Fruit fly (Drosophila melanogaster) whole organism, embryonic: ENCODE measurements around the gene CG43998.

Source experiments
- CG10366 ChIP-seq: fragments of 200-800 bp; sonication (Bioruptor generic); IDR thresholded peaks from 2 replicates; pipeline ENCODE4 v1.3.6; 2022; ENCODE audit warnings: missing biosample characterization, missing genetic modification characterization
- CG10462 ChIP-seq: fragments of 200-800 bp; sonication (Bioruptor generic); optimal IDR thresholded peaks from 2 replicates; lab custom pipeline; 2016; ENCODE audit warnings: missing biosample characterization, missing genetic modification characterization
- CG10959 ChIP-seq: fragments of 200-800 bp; sonication (Bioruptor generic); IDR thresholded peaks from 2 replicates; pipeline ENCODE4 v1.3.6; 2022; ENCODE audit warnings: missing biosample characterization, missing genetic modification characterization
- CG12155 ChIP-seq: fragments of 200-800 bp; sonication (Bioruptor generic); optimal IDR thresholded peaks from 3 replicates; lab custom pipeline; 2016; ENCODE audit warnings: missing biosample characterization, missing genetic modification characterization
- CG12219 ChIP-seq: fragments of 200-800 bp; sonication (Bioruptor generic); optimal IDR thresholded peaks from 3 replicates; lab custom pipeline; 2018; ENCODE audit warnings: missing biosample characterization, mild to moderate bottlenecking, missing genetic modification characterization
- CG12769 ChIP-seq: fragments of 200-800 bp; sonication (Bioruptor generic); optimal IDR thresholded peaks from 2 replicates; lab custom pipeline; 2019; ENCODE audit warnings: missing biosample characterization, mild to moderate bottlenecking, missing genetic modification characterization, moderate library complexity
- CG13287 ChIP-seq: fragments of 200-800 bp; sonication (Bioruptor generic); IDR thresholded peaks from 2 replicates; pipeline ENCODE4 v1.3.6; 2022; ENCODE audit warnings: missing biosample characterization, missing genetic modification characterization; ENCODE audit not compliant: partially characterized antibody
- CG15073 ChIP-seq: fragments of 200-800 bp; sonication (Bioruptor generic); optimal IDR thresholded peaks from 2 replicates; lab custom pipeline; 2016; ENCODE audit warnings: missing biosample characterization, missing genetic modification characterization
- CG15479 ChIP-seq: fragments of 200-800 bp; sonication (Bioruptor generic); optimal IDR thresholded peaks from 3 replicates; lab custom pipeline; 2019; ENCODE audit warnings: missing biosample characterization, mild to moderate bottlenecking, missing genetic modification characterization, moderate library complexity
- CG15514 ChIP-seq: fragments of 200-800 bp; sonication (Bioruptor generic); optimal IDR thresholded peaks from 3 replicates; lab custom pipeline; 2017; ENCODE audit warnings: missing biosample characterization, missing genetic modification characterization, mild to moderate bottlenecking, moderate library complexity, missing genetic modification reagents
- CG15696 ChIP-seq: fragments of 200-800 bp; sonication (Bioruptor generic); optimal IDR thresholded peaks from 2 replicates; lab custom pipeline; 2019; ENCODE audit warnings: missing biosample characterization, mild to moderate bottlenecking, missing genetic modification characterization, moderate library complexity
- CG1603 ChIP-seq: fragments of 200-800 bp; sonication (Bioruptor generic); optimal IDR thresholded peaks from 2 replicates; lab custom pipeline; 2019; ENCODE audit warnings: missing biosample characterization, mild to moderate bottlenecking, missing genetic modification characterization, moderate library complexity
- CG17361 ChIP-seq: fragments of 200-800 bp; sonication (Bioruptor generic); IDR thresholded peaks from 3 replicates; pipeline ENCODE4 v1.3.6; 2022; ENCODE audit warnings: missing biosample characterization, missing genetic modification characterization
- CG18599 ChIP-seq: fragments of 200-800 bp; sonication (Bioruptor generic); optimal IDR thresholded peaks from 3 replicates; lab custom pipeline; 2017; ENCODE audit warnings: missing biosample characterization, missing genetic modification characterization, mild to moderate bottlenecking, moderate library complexity, missing genetic modification reagents
- CG2678 ChIP-seq: fragments of 200-800 bp; sonication (Bioruptor generic); optimal IDR thresholded peaks from 3 replicates; lab custom pipeline; 2019; ENCODE audit warnings: missing biosample characterization, mild to moderate bottlenecking, missing genetic modification characterization, moderate library complexity
- CG31441 ChIP-seq: fragments of 200-800 bp; sonication (Bioruptor generic); IDR thresholded peaks from 2 replicates; pipeline ENCODE4 v1.3.6; 2022; ENCODE audit warnings: missing biosample characterization, missing genetic modification characterization
- CG3407 ChIP-seq: fragments of 200-800 bp; sonication (Bioruptor generic); optimal IDR thresholded peaks from 2 replicates; lab custom pipeline; 2018; ENCODE audit warnings: missing biosample characterization, mild to moderate bottlenecking, missing genetic modification characterization
- CG34224 ChIP-seq: fragments of 200-800 bp; sonication (Bioruptor generic); IDR thresholded peaks from 3 replicates; pipeline ENCODE4 v1.3.6; 2022; ENCODE audit warnings: missing biosample characterization, missing genetic modification characterization; ENCODE audit not compliant: partially characterized antibody
- CG4404 ChIP-seq: fragments of 200-800 bp; sonication (Bioruptor generic); IDR thresholded peaks from 2 replicates; pipeline ENCODE4 v1.3.6; 2022; ENCODE audit warnings: missing biosample characterization, missing genetic modification characterization
- CG5953 ChIP-seq: fragments of 200-800 bp; sonication (Bioruptor generic); IDR thresholded peaks from 2 replicates; pipeline ENCODE4 v1.3.6; 2022; ENCODE audit warnings: missing biosample characterization, missing genetic modification characterization
- CG6654 ChIP-seq: fragments of 200-800 bp; sonication (Bioruptor generic); optimal IDR thresholded peaks from 2 replicates; lab custom pipeline; 2017; ENCODE audit warnings: missing biosample characterization, mild to moderate bottlenecking, missing genetic modification characterization
- CG7271 ChIP-seq: fragments of 200-800 bp; sonication (Bioruptor generic); optimal IDR thresholded peaks from 2 replicates; lab custom pipeline; 2018; ENCODE audit warnings: missing biosample characterization, mild to moderate bottlenecking, missing genetic modification characterization, moderate library complexity
- CG7556 ChIP-seq: fragments of 200-800 bp; sonication (Bioruptor generic); optimal IDR thresholded peaks from 2 replicates; lab custom pipeline; 2017; ENCODE audit warnings: missing biosample characterization, mild to moderate bottlenecking, missing genetic modification characterization
- CG8924 ChIP-seq: fragments of 200-800 bp; optimal IDR thresholded peaks from 3 replicates; lab custom pipeline; 2019; ENCODE audit warnings: missing biosample characterization, mild to moderate bottlenecking, missing genetic modification characterization, moderate library complexity
- CG9932 ChIP-seq: fragments of 200-800 bp; sonication (Bioruptor generic); IDR thresholded peaks from 2 replicates; pipeline ENCODE4 v1.3.6; 2022; ENCODE audit warnings: missing biosample characterization, missing genetic modification characterization
- D ChIP-seq, 2 experiments: fragments of 200-800 bp in 1 of 2; fragments of >200 bp in 1 of 2; sonication (Bioruptor generic) in 1 of 2; optimal IDR thresholded peaks; 2 replicates in 1 of 2; 3 replicates in 1 of 2; lab custom pipeline; 2017; ENCODE audit warnings: mild to moderate bottlenecking in 1 of 2, missing biosample characterization in 1 of 2, missing genetic modification characterization in 1 of 2, missing genetic modification reagents in 1 of 2
- Dfd ChIP-seq, 2 experiments: fragments of >200 bp; optimal IDR thresholded peaks; 2 replicates each; lab custom pipeline; 2017; ENCODE audit warnings: missing biosample characterization in 2 of 2, missing genetic modification characterization in 2 of 2
- E2f2 ChIP-seq: fragments of 200-800 bp; sonication (Bioruptor generic); IDR thresholded peaks from 2 replicates; pipeline ENCODE4 v1.3.6; 2022; ENCODE audit warnings: missing biosample characterization, missing genetic modification characterization
- Fer2 ChIP-seq: fragments of 200-800 bp; sonication (Bioruptor generic); optimal IDR thresholded peaks from 2 replicates; lab custom pipeline; 2018; ENCODE audit warnings: missing biosample characterization, mild to moderate bottlenecking, missing genetic modification characterization, moderate library complexity
- Fer3 ChIP-seq: fragments of 200-800 bp; sonication (Bioruptor generic); optimal IDR thresholded peaks from 2 replicates; lab custom pipeline; 2018; ENCODE audit warnings: missing biosample characterization, mild to moderate bottlenecking, missing genetic modification characterization, moderate library complexity
- HmgZ ChIP-seq: fragments of 200-800 bp; sonication (Bioruptor generic); optimal IDR thresholded peaks from 2 replicates; lab custom pipeline; 2018; ENCODE audit warnings: missing biosample characterization, mild to moderate bottlenecking, missing genetic modification characterization
- Jarid2 ChIP-seq: fragments of 200-800 bp; sonication (Bioruptor generic); optimal IDR thresholded peaks from 3 replicates; lab custom pipeline; 2017; ENCODE audit warnings: mild to moderate bottlenecking, missing biosample characterization, missing genetic modification reagents, missing genetic modification characterization
- MBD-R2 ChIP-seq: fragments of 200-800 bp; sonication (Bioruptor generic); IDR thresholded peaks from 2 replicates; pipeline ENCODE4 v1.3.6; 2022; ENCODE audit warnings: missing biosample characterization, missing genetic modification characterization
- NK7.1 ChIP-seq: fragments of 200-800 bp; sonication (Bioruptor generic); optimal IDR thresholded peaks from 3 replicates; lab custom pipeline; 2016; ENCODE audit warnings: missing biosample characterization, missing genetic modification characterization
- Nf-YB ChIP-seq: fragments of 200-800 bp; sonication (Bioruptor generic); optimal IDR thresholded peaks from 3 replicates; lab custom pipeline; 2019; ENCODE audit warnings: missing biosample characterization, mild to moderate bottlenecking, missing genetic modification characterization, moderate library complexity
- Sox102F ChIP-seq: fragments of 200-800 bp; sonication (Bioruptor generic); optimal IDR thresholded peaks from 2 replicates; lab custom pipeline; 2018; ENCODE audit warnings: missing biosample characterization, mild to moderate bottlenecking, missing genetic modification characterization, moderate library complexity
- bbx ChIP-seq: fragments of 200-800 bp; sonication (Bioruptor generic); IDR thresholded peaks from 2 replicates; pipeline ENCODE4 v1.3.6; 2022; ENCODE audit warnings: missing biosample characterization, missing genetic modification characterization; ENCODE audit not compliant: partially characterized antibody
- btn ChIP-seq: fragments of 200-800 bp; sonication (Bioruptor generic); optimal IDR thresholded peaks from 2 replicates; lab custom pipeline; 2016; ENCODE audit warnings: missing biosample characterization, missing genetic modification characterization
- crol ChIP-seq: fragments of 200-800 bp; sonication (Bioruptor generic); IDR thresholded peaks from 2 replicates; pipeline ENCODE4 v1.3.6; 2022; ENCODE audit warnings: missing biosample characterization, missing genetic modification characterization
- danr ChIP-seq: fragments of 200-800 bp; sonication (Bioruptor generic); IDR thresholded peaks from 2 replicates; pipeline ENCODE4 v1.3.6; 2022; ENCODE audit warnings: missing biosample characterization, missing genetic modification characterization
- dmrt11E ChIP-seq: fragments of 200-800 bp; sonication (Bioruptor generic); optimal IDR thresholded peaks from 3 replicates; lab custom pipeline; 2018; ENCODE audit warnings: missing biosample characterization, mild to moderate bottlenecking, missing genetic modification characterization, moderate library complexity
- eve ChIP-seq, 2 experiments: fragments of >200 bp; optimal IDR thresholded peaks; 2 replicates each; lab custom pipeline; 2017; ENCODE audit warnings: missing biosample characterization in 2 of 2, missing genetic modification characterization in 2 of 2
- gt ChIP-seq: fragments of 200-800 bp; sonication (Bioruptor generic); IDR thresholded peaks from 2 replicates; pipeline ENCODE4 v1.3.6; 2022; ENCODE audit warnings: missing biosample characterization, missing genetic modification characterization
- jumu ChIP-seq: fragments of 200-800 bp; sonication (Bioruptor generic); optimal IDR thresholded peaks from 3 replicates; lab custom pipeline; 2016; ENCODE audit warnings: missing biosample characterization, missing genetic modification characterization
- maf-S ChIP-seq: fragments of 200-800 bp; sonication (Bioruptor generic); optimal IDR thresholded peaks from 2 replicates; lab custom pipeline; 2016; ENCODE audit warnings: missing biosample characterization, missing genetic modification characterization
- peb ChIP-seq: fragments of 200-800 bp; sonication (Bioruptor generic); IDR thresholded peaks from 2 replicates; pipeline ENCODE4 v1.3.6; 2022; ENCODE audit warnings: missing biosample characterization, missing genetic modification characterization
- pfk ChIP-seq: fragments of 200-800 bp; sonication (Bioruptor generic); optimal IDR thresholded peaks from 2 replicates; lab custom pipeline; 2018; ENCODE audit warnings: missing biosample characterization, mild to moderate bottlenecking, missing genetic modification characterization, moderate library complexity
- psq ChIP-seq: fragments of 200-800 bp; sonication (Bioruptor generic); optimal IDR thresholded peaks from 2 replicates; lab custom pipeline; 2017; ENCODE audit warnings: missing biosample characterization, missing genetic modification characterization
- ranshi ChIP-seq: fragments of 200-800 bp; sonication (Bioruptor generic); IDR thresholded peaks from 2 replicates; pipeline ENCODE4 v1.3.6; 2022; ENCODE audit warnings: missing biosample characterization, missing genetic modification characterization
- ssp ChIP-seq: fragments of 200-800 bp; sonication (Bioruptor generic); IDR thresholded peaks from 2 replicates; pipeline ENCODE4 v1.3.6; 2022; ENCODE audit warnings: missing biosample characterization, missing genetic modification characterization
- usp ChIP-seq: fragments of >200 bp; optimal IDR thresholded peaks from 2 replicates; lab custom pipeline; 2017; ENCODE audit warnings: missing biosample characterization, missing genetic modification characterization

CG43998 gene

DNA sequence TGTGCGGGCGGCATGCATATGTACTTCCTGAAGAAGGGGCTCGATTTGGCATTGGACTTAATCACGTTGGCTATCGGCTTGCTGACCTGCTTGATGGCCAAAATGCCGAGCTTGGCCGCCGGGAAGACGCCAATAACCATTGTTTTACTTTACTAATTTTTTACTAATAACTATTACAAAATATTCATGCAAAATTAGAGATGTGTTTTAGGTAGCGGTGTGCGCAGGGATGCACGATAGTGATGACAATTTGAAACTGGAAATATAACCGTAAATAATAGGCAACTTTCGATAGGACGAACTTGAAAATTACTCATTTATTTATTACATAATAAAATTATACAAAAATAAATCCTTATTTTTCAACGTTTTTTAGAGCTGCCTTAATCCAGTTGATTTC, 1.4 kb downstream of the CG43998 start, which contains the start of gene CG13601 (continued):
- no peak for TF ChIP-seq CG10959 (GFP tag; lab: Robert Waterston, UW)
- TF ChIP-seq CG15073: no peak
- TF ChIP-seq eve (GFP tag; optimal IDR thresholded peaks at IDR 0.05; lab: Kevin White, UChicago): no peak
- TF ChIP-seq ranshi (GFP tag; lab: Robert Waterston, UW): no peak
- no peak for TF ChIP-seq Nf-YB (GFP tag; lab: Kevin White, UChicago)
- no peak for TF ChIP-seq usp (GFP tag; lab: Kevin White, UChicago)
- no peak for TF ChIP-seq CG3407 (GFP tag; lab: Kevin White, UChicago)
- TF ChIP-seq crol: no peak
- peak; percentile 53 for TF ChIP-seq CG8924 (tag; lab: Kevin White, UChicago)
- peak; percentile 9 for TF ChIP-seq HmgZ (tag; lab: Kevin White, UChicago)
- no peak for TF ChIP-seq CG6654
- no peak for TF ChIP-seq peb (GFP tag; lab: Robert Waterston, UW)
- no peak for TF ChIP-seq CG10462
- no peak for TF ChIP-seq CG2678 (tag; lab: Kevin White, UChicago)
- no peak for TF ChIP-seq dmrt11E (tag; lab: Kevin White, UChicago)
- TF ChIP-seq CG34224 (GFP tag; lab: Robert Waterston, UW): peak; percentile 83
- no peak for TF ChIP-seq pfk
- TF ChIP-seq CG12769: no peak
- peak; percentile 59 for TF ChIP-seq CG1603 (tag; lab: Kevin White, UChicago)
- no peak for TF ChIP-seq CG18599 (GFP tag; lab: Kevin White, UChicago)
- TF ChIP-seq gt: no peak
- no peak for TF ChIP-seq jumu (GFP tag; lab: Kevin White, UChicago)
- TF ChIP-seq maf-S: no peak
- no peak for TF ChIP-seq CG17361 (GFP tag; lab: Robert Waterston, UW)
- no peak for TF ChIP-seq CG4404 (GFP tag; lab: Robert Waterston, UW)
- peak; percentile 80 for TF ChIP-seq MBD-R2 (GFP tag; lab: Robert Waterston, UW)
- TF ChIP-seq CG31441 (GFP tag; lab: Robert Waterston, UW): 0 out of 2 replicates have a peak, but pooled peaks have one; percentile 11
- TF ChIP-seq Sox102F (GFP tag; lab: Kevin White, UChicago): no peak
- TF ChIP-seq btn (GFP tag; lab: Kevin White, UChicago): no peak
- TF ChIP-seq NK7.1 (GFP tag; lab: Kevin White, UChicago): no peak
- TF ChIP-seq CG12155: peak; percentile 25
- TF ChIP-seq CG7556 (GFP tag; lab: Kevin White, UChicago): no peak
- TF ChIP-seq CG15479 (GFP tag; lab: Kevin White, UChicago): no peak
- no peak for TF ChIP-seq CG5953 (GFP tag; lab: Robert Waterston, UW)
- no peak for TF ChIP-seq Jarid2 (GFP tag; lab: Kevin White, UChicago)
- TF ChIP-seq CG13287 (GFP tag; lab: Robert Waterston, UW): peak; percentile 90
- peak; percentile 20; the same call in 1 of the 2 replicates for TF ChIP-seq CG10366 (GFP tag; lab: Robert Waterston, UW)
- TF ChIP-seq Dfd (GFP tag; optimal IDR thresholded peaks at IDR 0.05; lab: Kevin White, UChicago): no peak
- no peak for TF ChIP-seq CG7271 (tag; lab: Kevin White, UChicago)
- no peak for TF ChIP-seq Fer3
- TF ChIP-seq CG12219: no peak
- TF ChIP-seq E2f2: peak; percentile 43
- no peak for TF ChIP-seq Fer2 (tag; lab: Kevin White, UChicago)
- TF ChIP-seq CG9932 (GFP tag; lab: Robert Waterston, UW): peak; percentile 73
- TF ChIP-seq ssp (GFP tag; lab: Robert Waterston, UW): no peak
- no peak for TF ChIP-seq danr (GFP tag; lab: Robert Waterston, UW)
- TF ChIP-seq D (optimal IDR thresholded peaks at IDR 0.05; lab: Kevin White, UChicago): no peak
- no peak for TF ChIP-seq D (GFP tag; optimal IDR thresholded peaks at IDR 0.05; lab: Kevin White, UChicago)
- peak; percentile 83 for TF ChIP-seq bbx (GFP tag; lab: Robert Waterston, UW)
- TF ChIP-seq CG15514 (GFP tag; lab: Kevin White, UChicago): peak; percentile 64
- TF ChIP-seq psq (GFP tag; lab: Kevin White, UChicago): no peak
- TF ChIP-seq CG15696 (tag; lab: Kevin White, UChicago): no peak
